Fruit fly (Drosophila melanogaster) whole organism, embryonic: ENCODE measurements around the gene CG31050.

Experiments used
- Asciz ChIP-seq: fragments of 200-800 bp; sonication (Bioruptor generic); optimal IDR thresholded peaks from 2 replicates; lab custom pipeline; 2017; ENCODE audit warnings: missing biosample characterization, mild to moderate bottlenecking, missing genetic modification characterization, missing genetic modification reagents
- BEAF-32 ChIP-seq: fragments of 200-800 bp; sonication (Bioruptor generic); optimal IDR thresholded peaks from 3 replicates; lab custom pipeline; 2017; ENCODE audit warnings: missing biosample characterization, missing genetic modification characterization, mild to moderate bottlenecking, moderate library complexity, missing genetic modification reagents
- Bgb ChIP-seq: fragments of 200-800 bp; sonication (Bioruptor generic); IDR thresholded peaks from 2 replicates; pipeline ENCODE4 v1.3.6; 2022; ENCODE audit warnings: missing biosample characterization, missing genetic modification characterization; ENCODE audit not compliant: partially characterized antibody
- CG10267 ChIP-seq: fragments of 200-800 bp; sonication (Bioruptor generic); optimal IDR thresholded peaks from 2 replicates; lab custom pipeline; 2018; ENCODE audit warnings: missing biosample characterization, mild to moderate bottlenecking, missing genetic modification characterization, moderate library complexity
- CG11247 ChIP-seq: fragments of 200-800 bp; sonication (Bioruptor generic); IDR thresholded peaks from 2 replicates; pipeline ENCODE4 v1.3.6; 2022; ENCODE audit warnings: missing biosample characterization, missing genetic modification characterization
- CG13894 ChIP-seq: fragments of 200-800 bp; sonication (Bioruptor generic); optimal IDR thresholded peaks from 3 replicates; lab custom pipeline; 2018; ENCODE audit warnings: missing biosample characterization, mild to moderate bottlenecking, missing genetic modification characterization, moderate library complexity
- CG14014 ChIP-seq: fragments of 200-800 bp; sonication (Bioruptor generic); IDR thresholded peaks from 2 replicates; pipeline ENCODE4 v1.3.6; 2022; ENCODE audit warnings: missing biosample characterization, missing genetic modification characterization
- CG1602 ChIP-seq: fragments of 200-800 bp; sonication (Bioruptor generic); optimal IDR thresholded peaks from 3 replicates; lab custom pipeline; 2016; ENCODE audit warnings: missing biosample characterization, missing genetic modification characterization
- CG16813 ChIP-seq: fragments of 200-800 bp; sonication (Bioruptor generic); IDR thresholded peaks from 3 replicates; pipeline ENCODE4 v1.3.6; 2022; ENCODE audit warnings: missing biosample characterization, missing genetic modification characterization; ENCODE audit not compliant: partially characterized antibody
- CG17186 ChIP-seq: fragments of 200-800 bp; sonication (Bioruptor generic); optimal IDR thresholded peaks from 3 replicates; lab custom pipeline; 2017; ENCODE audit warnings: missing biosample characterization, missing genetic modification reagents, missing genetic modification characterization
- CG17361 ChIP-seq: fragments of 200-800 bp; sonication (Bioruptor generic); IDR thresholded peaks from 3 replicates; pipeline ENCODE4 v1.3.6; 2022; ENCODE audit warnings: missing biosample characterization, missing genetic modification characterization
- CG17385 ChIP-seq: fragments of 200-800 bp; sonication (Bioruptor generic); optimal IDR thresholded peaks from 3 replicates; lab custom pipeline; 2018; ENCODE audit warnings: missing biosample characterization, mild to moderate bottlenecking, missing genetic modification characterization
- CG17829 ChIP-seq: fragments of 200-800 bp; optimal IDR thresholded peaks from 2 replicates; lab custom pipeline; 2019; ENCODE audit warnings: missing biosample characterization, mild to moderate bottlenecking, missing genetic modification characterization, moderate library complexity
- CG5953 ChIP-seq: fragments of 200-800 bp; sonication (Bioruptor generic); IDR thresholded peaks from 2 replicates; pipeline ENCODE4 v1.3.6; 2022; ENCODE audit warnings: missing biosample characterization, missing genetic modification characterization
- CG6272 ChIP-seq: fragments of 200-800 bp; sonication (Bioruptor generic); IDR thresholded peaks from 2 replicates; pipeline ENCODE4 v1.3.6; 2022; ENCODE audit warnings: missing biosample characterization, missing genetic modification characterization
- CG6854 ChIP-seq: fragments of 200-800 bp; sonication (Bioruptor generic); optimal IDR thresholded peaks from 3 replicates; lab custom pipeline; 2017; ENCODE audit warnings: missing biosample characterization, mild to moderate bottlenecking, missing genetic modification characterization
- CG7963 ChIP-seq: fragments of 200-800 bp; sonication (Bioruptor generic); IDR thresholded peaks from 3 replicates; pipeline ENCODE4 v1.3.6; 2022; ENCODE audit warnings: missing biosample characterization, missing genetic modification characterization; ENCODE audit not compliant: partially characterized antibody
- CG8290 ChIP-seq, 3 experiments: fragments of 200-800 bp; sonication (Bioruptor generic); optimal IDR thresholded peaks; 2 replicates each; lab custom pipeline; 2016 to 2019; ENCODE audit warnings: missing biosample characterization in 3 of 3, missing genetic modification characterization in 3 of 3, mild to moderate bottlenecking in 2 of 3, moderate library complexity in 1 of 3
- CG9215 ChIP-seq: fragments of 200-800 bp; sonication (Bioruptor generic); IDR thresholded peaks from 2 replicates; pipeline ENCODE4 v1.3.6; 2022; ENCODE audit warnings: missing biosample characterization, missing genetic modification characterization
- Dref ChIP-seq: fragments of 200-800 bp; sonication (Bioruptor generic); IDR thresholded peaks from 2 replicates; pipeline ENCODE4 v1.3.6; 2022; ENCODE audit warnings: missing biosample characterization, missing genetic modification characterization
- Ets97D ChIP-seq: fragments of 200-800 bp; sonication (Bioruptor generic); optimal IDR thresholded peaks from 3 replicates; lab custom pipeline; 2016; ENCODE audit warnings: missing biosample characterization, missing genetic modification characterization
- HmgZ ChIP-seq: fragments of 200-800 bp; sonication (Bioruptor generic); optimal IDR thresholded peaks from 2 replicates; lab custom pipeline; 2018; ENCODE audit warnings: missing biosample characterization, mild to moderate bottlenecking, missing genetic modification characterization
- Hr78 ChIP-seq, 2 experiments: fragments of 200-800 bp in 1 of 2; fragments of >200 bp in 1 of 2; sonication (Bioruptor generic) in 1 of 2; optimal IDR thresholded peaks; 2 replicates each; lab custom pipeline; 2017 to 2019; ENCODE audit warnings: missing biosample characterization in 2 of 2, missing genetic modification characterization in 2 of 2, mild to moderate bottlenecking in 1 of 2, moderate library complexity in 1 of 2
- Jarid2 ChIP-seq: fragments of 200-800 bp; sonication (Bioruptor generic); optimal IDR thresholded peaks from 3 replicates; lab custom pipeline; 2017; ENCODE audit warnings: mild to moderate bottlenecking, missing biosample characterization, missing genetic modification reagents, missing genetic modification characterization
- Lhr ChIP-seq: fragments of 200-800 bp; sonication (Bioruptor generic); optimal IDR thresholded peaks from 3 replicates; lab custom pipeline; 2017; ENCODE audit warnings: mild to moderate bottlenecking, missing biosample characterization, missing genetic modification reagents, missing genetic modification characterization
- Mad ChIP-seq: fragments of 200-800 bp; sonication (Bioruptor generic); optimal IDR thresholded peaks from 2 replicates; lab custom pipeline; 2016; ENCODE audit warnings: missing biosample characterization, missing genetic modification characterization
- Sry-δ ChIP-seq: fragments of 200-800 bp; sonication (Bioruptor generic); optimal IDR thresholded peaks from 2 replicates; lab custom pipeline; 2016; ENCODE audit warnings: missing biosample characterization, missing genetic modification characterization
- Ssrp ChIP-seq: fragments of 200-800 bp; sonication (Bioruptor generic); optimal IDR thresholded peaks from 2 replicates; lab custom pipeline; 2018; ENCODE audit warnings: missing biosample characterization, mild to moderate bottlenecking, missing genetic modification characterization, moderate library complexity
- Xbp1 ChIP-seq: fragments of 200-800 bp; sonication (Bioruptor generic); optimal IDR thresholded peaks from 3 replicates; lab custom pipeline; 2016; ENCODE audit warnings: missing biosample characterization, mild to moderate bottlenecking, missing genetic modification characterization
- YL-1 ChIP-seq: fragments of 200-800 bp; sonication (Bioruptor generic); optimal IDR thresholded peaks from 3 replicates; lab custom pipeline; 2017; ENCODE audit warnings: missing biosample characterization, mild to moderate bottlenecking, missing genetic modification characterization
- bsh ChIP-seq, 2 experiments: fragments of 200-800 bp; sonication (Bioruptor generic); optimal IDR thresholded peaks; 2 replicates each; lab custom pipeline; 2017 to 2018; ENCODE audit warnings: mild to moderate bottlenecking in 2 of 2, missing biosample characterization in 2 of 2, missing genetic modification characterization in 2 of 2, moderate library complexity in 1 of 2
- eve ChIP-seq, 2 experiments: fragments of >200 bp; optimal IDR thresholded peaks; 2 replicates each; lab custom pipeline; 2017; ENCODE audit warnings: missing biosample characterization in 2 of 2, missing genetic modification characterization in 2 of 2
- fd3F ChIP-seq: fragments of 200-800 bp; sonication (Bioruptor generic); optimal IDR thresholded peaks from 2 replicates; lab custom pipeline; 2018; ENCODE audit warnings: missing biosample characterization, mild to moderate bottlenecking, missing genetic modification characterization, moderate library complexity
- grau ChIP-seq: fragments of 200-800 bp; optimal IDR thresholded peaks from 3 replicates; lab custom pipeline; 2019; ENCODE audit warnings: missing biosample characterization, mild to moderate bottlenecking, missing genetic modification characterization, moderate library complexity
- gsb ChIP-seq: fragments of 200-800 bp; sonication (Bioruptor generic); IDR thresholded peaks from 2 replicates; pipeline ENCODE4 v1.3.6; 2022; ENCODE audit warnings: missing biosample characterization, missing genetic modification characterization
- hbn ChIP-seq: fragments of 200-800 bp; sonication (Bioruptor generic); IDR thresholded peaks from 2 replicates; pipeline ENCODE4 v1.3.6; 2022; ENCODE audit warnings: missing biosample characterization, missing genetic modification characterization; ENCODE audit not compliant: partially characterized antibody
- her ChIP-seq: fragments of 200-800 bp; sonication (Bioruptor generic); optimal IDR thresholded peaks from 2 replicates; lab custom pipeline; 2016; ENCODE audit warnings: missing biosample characterization, missing genetic modification characterization
- hkb ChIP-seq, 2 experiments: fragments of 200-800 bp in 1 of 2; fragments of >200 bp in 1 of 2; sonication (Bioruptor generic) in 1 of 2; IDR thresholded peaks in 1 of 2; optimal IDR thresholded peaks in 1 of 2; 2 replicates each; pipeline versions ENCODE4 v1.3.6 to Lab custom; 2017 to 2022; ENCODE audit warnings: missing biosample characterization in 1 of 2, missing genetic modification characterization in 1 of 2
- kay ChIP-seq: fragments of 200-800 bp; sonication (Bioruptor generic); optimal IDR thresholded peaks from 2 replicates; lab custom pipeline; 2016; ENCODE audit warnings: missing biosample characterization, missing genetic modification characterization
- ken ChIP-seq: fragments of 200-800 bp; sonication (Bioruptor generic); IDR thresholded peaks from 3 replicates; pipeline ENCODE4 v1.3.6; 2022; ENCODE audit warnings: missing biosample characterization, missing genetic modification characterization
- nerfin-1 ChIP-seq: fragments of 200-800 bp; sonication (Bioruptor generic); optimal IDR thresholded peaks from 3 replicates; lab custom pipeline; 2019; ENCODE audit warnings: missing biosample characterization, mild to moderate bottlenecking, missing genetic modification characterization, moderate library complexity
- otp ChIP-seq: fragments of 200-800 bp; sonication (Bioruptor generic); IDR thresholded peaks from 3 replicates; pipeline ENCODE4, ENCODE4 v1.3.6; 2022; ENCODE audit warnings: missing biosample characterization, missing genetic modification characterization
- pzg ChIP-seq: fragments of 200-800 bp; sonication (Bioruptor generic); optimal IDR thresholded peaks from 3 replicates; lab custom pipeline; 2018; ENCODE audit warnings: missing biosample characterization, mild to moderate bottlenecking, missing genetic modification characterization, moderate library complexity
- sens-2 ChIP-seq: fragments of 200-800 bp; sonication (Bioruptor generic); IDR thresholded peaks from 2 replicates; pipeline ENCODE4 v1.3.6; 2022; ENCODE audit warnings: missing biosample characterization, missing genetic modification characterization
- stwl ChIP-seq: fragments of 200-800 bp; sonication (Bioruptor generic); optimal IDR thresholded peaks from 3 replicates; lab custom pipeline; 2018; ENCODE audit warnings: missing biosample characterization, mild to moderate bottlenecking, missing genetic modification characterization, moderate library complexity
- yki ChIP-seq: fragments of >200 bp; optimal IDR thresholded peaks from 3 replicates; lab custom pipeline; 2018

CG31050 gene

dm6 chr3R:28634981-28635930, 15.0 kb downstream of the CG31050 start, which contains the start of gene CG10011 (continued):
- no peak for TF ChIP-seq CG6272
- peak; percentile 99 for TF ChIP-seq her (GFP tag; lab: Kevin White, UChicago)
- peak; percentile 16 for TF ChIP-seq CG10267 (tag; lab: Kevin White, UChicago)
- TF ChIP-seq hbn = no peak
- TF ChIP-seq CG8290 (GFP tag; optimal IDR thresholded peaks at IDR 0.05; lab: Kevin White, UChicago) = peak; percentile 25
- peak in 1 of 2 experiments; percentile 53 for TF ChIP-seq CG8290 (tag; optimal IDR thresholded peaks at IDR 0.05; lab: Kevin White, UChicago)
- peak; percentile 85 for TF ChIP-seq CG17186 (GFP tag; lab: Kevin White, UChicago)
- TF ChIP-seq bsh (GFP tag; optimal IDR thresholded peaks at IDR 0.05; lab: Kevin White, UChicago) = no peak
- peak; percentile 55 for TF ChIP-seq Bgb (GFP tag; lab: Robert Waterston, UW)
- peak; percentile 24 for TF ChIP-seq CG17829
- TF ChIP-seq CG17385 (GFP tag; lab: Kevin White, UChicago) = peak; percentile 53
- TF ChIP-seq CG17361 = no peak
- peak; percentile 39 for TF ChIP-seq stwl (tag; lab: Kevin White, UChicago)
- peak; percentile 58 for TF ChIP-seq Lhr (GFP tag; lab: Kevin White, UChicago)
- no peak for TF ChIP-seq CG1602 (GFP tag; lab: Kevin White, UChicago)
- peak; percentile 16 for TF ChIP-seq YL-1 (GFP tag; lab: Kevin White, UChicago)
- TF ChIP-seq Ssrp (tag; lab: Kevin White, UChicago) = no peak
- TF ChIP-seq Dref = peak; percentile 32
- 0 out of 2 replicates have a peak, but pooled peaks have one; percentile 15 for TF ChIP-seq sens-2 (GFP tag; lab: Robert Waterston, UW)
- TF ChIP-seq CG7963 (GFP tag; lab: Robert Waterston, UW) = no peak
- peak; percentile 1 for TF ChIP-seq Sry-δ (GFP tag; lab: Kevin White, UChicago)
- no peak for TF ChIP-seq otp (GFP tag; lab: Robert Waterston, UW)
- TF ChIP-seq CG13894 (tag; lab: Kevin White, UChicago) = peak; percentile 77
- TF ChIP-seq pzg (GFP tag; lab: Kevin White, UChicago) = peak; percentile 72
- TF ChIP-seq Ets97D (GFP tag; lab: Kevin White, UChicago) = peak; percentile 47
- TF ChIP-seq gsb (GFP tag; lab: Robert Waterston, UW) = no peak
- no peak for TF ChIP-seq fd3F
- peak; percentile 12; the same call in 1 of the 3 replicates for TF ChIP-seq CG16813 (GFP tag; lab: Robert Waterston, UW)
- no peak for TF ChIP-seq grau (tag; lab: Kevin White, UChicago)
- TF ChIP-seq yki (lab: Kevin White, UChicago) = peak; percentile 23

dm6 chr3R:28634261-28634980, 15.9 kb downstream of the CG31050 start:
- TF ChIP-seq eve (GFP tag; optimal IDR thresholded peaks at IDR 0.05; lab: Kevin White, UChicago) = no peak
- no peak for TF ChIP-seq kay (GFP tag; lab: Kevin White, UChicago)
- TF ChIP-seq Jarid2 (GFP tag; lab: Kevin White, UChicago) = no peak
- TF ChIP-seq Hr78 (GFP tag; optimal IDR thresholded peaks at IDR 0.05; lab: Kevin White, UChicago) = peak in 1 of 2 experiments; percentile 71
- no peak for TF ChIP-seq fd3F
- no peak for TF ChIP-seq BEAF-32 (GFP tag; lab: Kevin White, UChicago)
- TF ChIP-seq CG5953 (GFP tag; lab: Robert Waterston, UW) = no peak
- TF ChIP-seq Xbp1 (GFP tag; lab: Kevin White, UChicago) = no peak
- TF ChIP-seq Asciz (GFP tag; lab: Kevin White, UChicago) = no peak
- TF ChIP-seq ken = no peak
- TF ChIP-seq Mad (GFP tag; lab: Kevin White, UChicago) = no peak
- TF ChIP-seq CG11247 (GFP tag; lab: Robert Waterston, UW) = no peak
- no peak for TF ChIP-seq nerfin-1
- TF ChIP-seq hkb (optimal IDR thresholded peaks at IDR 0.05; lab: Kevin White, UChicago) = no peak
- 0 out of 2 replicates have a peak, but pooled peaks have one; percentile 13 for TF ChIP-seq hkb (GFP tag; IDR thresholded peaks at IDR 0.05; lab: Robert Waterston, UW)
- TF ChIP-seq CG9215 (GFP tag; lab: Robert Waterston, UW) = no peak
- TF ChIP-seq HmgZ (tag; lab: Kevin White, UChicago) = no peak
- no peak for TF ChIP-seq CG6854 (GFP tag; lab: Kevin White, UChicago)
- TF ChIP-seq CG14014 (GFP tag; lab: Robert Waterston, UW) = no peak
